Worm (Caenorhabditis elegans): ENCODE results near the gene ZK512.8.

Gene ZK512.8

ce11 chrIII:9125789-9126304, 20.0 kb upstream of the ZK512.8 start, which contains the start of gene sec-16A.1 (continued):
- TF ChIP-seq sma-9 (GFP tag; optimal IDR thresholded peaks at IDR 0.05) (peak; percentile 32), sma-9 (tag; optimal IDR thresholded peaks at IDR 0.05) (no peak), mdl-1 (tag; optimal IDR thresholded peaks at IDR 0.05) (no peak), nhr-77 (tag; optimal IDR thresholded peaks at IDR 0.05) (no peak), elt-3 (tag; optimal IDR thresholded peaks at IDR 0.05) (no peak), lsy-2 (tag; optimal IDR thresholded peaks at IDR 0.05) (peak in 1 of 2 experiments; percentile 49), nhr-21 (tag; optimal IDR thresholded peaks at IDR 0.05) (no peak), nhr-10 (tag; optimal IDR thresholded peaks at IDR 0.05) (no peak), nhr-25 (tag; optimal IDR thresholded peaks at IDR 0.05) (no peak), ceh-16 (tag; optimal IDR thresholded peaks at IDR 0.05) (no peak), ZK546.5 (tag; optimal IDR thresholded peaks at IDR 0.05) (no peak), nhr-6 (tag; optimal IDR thresholded peaks at IDR 0.05) (no peak), sem-4 (tag; optimal IDR thresholded peaks at IDR 0.05) (no peak), nhr-23 (tag; optimal IDR thresholded peaks at IDR 0.05) (no peak), ceh-82 (tag; optimal IDR thresholded peaks at IDR 0.05) (no peak), F13H6.1 (tag; optimal IDR thresholded peaks at IDR 0.05) (no peak)

ce11 chrIII:9130588-9130987, 15.3 kb upstream of the ZK512.8 start, which contains the start of gene ZK512.10:
Gene ZK512.10, plus strand, starts transcription at chrIII:9130888.
- TF ChIP-seq lin-13 (GFP tag; optimal IDR thresholded peaks at IDR 0.05) = no peak
- no peak for TF ChIP-seq lin-39 (tag; optimal IDR thresholded peaks at IDR 0.05)
- TF ChIP-seq nhr-12 (tag; optimal IDR thresholded peaks at IDR 0.05) = no peak
- no peak for TF ChIP-seq ceh-82 (tag; optimal IDR thresholded peaks at IDR 0.05)
- no peak for TF ChIP-seq dmd-4 (tag; optimal IDR thresholded peaks at IDR 0.05)
- no peak for TF ChIP-seq C34F6.9 (tag; optimal IDR thresholded peaks at IDR 0.05)
- no peak for TF ChIP-seq nhr-10 (tag; optimal IDR thresholded peaks at IDR 0.05)
- TF ChIP-seq nhr-25 (tag; optimal IDR thresholded peaks at IDR 0.05) = no peak
- no peak for TF ChIP-seq unc-39 (tag; optimal IDR thresholded peaks at IDR 0.05)
- no peak for TF ChIP-seq blmp-1 (tag; optimal IDR thresholded peaks at IDR 0.05; ENCODE audit: insufficient read depth)
- TF ChIP-seq alr-1 (tag; optimal IDR thresholded peaks at IDR 0.05) = no peak
- no peak for TF ChIP-seq nhr-77 (tag; optimal IDR thresholded peaks at IDR 0.05)
- TF ChIP-seq crh-2 (tag; optimal IDR thresholded peaks at IDR 0.05) = no peak
- TF ChIP-seq elt-3 (tag; optimal IDR thresholded peaks at IDR 0.05) = no peak
- no peak for TF ChIP-seq nhr-21 (tag; optimal IDR thresholded peaks at IDR 0.05)
- no peak for TF ChIP-seq fos-1 (tag; optimal IDR thresholded peaks at IDR 0.05)
- no peak for TF ChIP-seq egl-27 (tag; optimal IDR thresholded peaks at IDR 0.05)
- no peak for TF ChIP-seq nhr-237 (tag; optimal IDR thresholded peaks at IDR 0.05)
- no peak for TF ChIP-seq unc-55 (GFP tag; optimal IDR thresholded peaks at IDR 0.05)

ce11 chrIII:9136587-9136986, 9.3 kb upstream of the ZK512.8 start, which contains the start of gene eat-4:
Gene eat-4, plus strand, starts transcription at chrIII:9136887.
- TF ChIP-seq nhr-6 (tag; optimal IDR thresholded peaks at IDR 0.05) (no peak), unc-55 (GFP tag; optimal IDR thresholded peaks at IDR 0.05) (peak; percentile 2), lsy-2 (tag; optimal IDR thresholded peaks at IDR 0.05) (no peak), sma-9 (GFP tag; optimal IDR thresholded peaks at IDR 0.05) (no peak), sma-9 (tag; optimal IDR thresholded peaks at IDR 0.05) (no peak), aly-2 (tag; optimal IDR thresholded peaks at IDR 0.05) (no peak), nhr-25 (tag; optimal IDR thresholded peaks at IDR 0.05) (no peak), blmp-1 (tag; optimal IDR thresholded peaks at IDR 0.05; ENCODE audit: insufficient read depth) (no peak)

- TF ChIP-seq nhr-23 (tag; optimal IDR thresholded peaks at IDR 0.05) (no peak), Y55F3AM.14 (GFP tag; optimal IDR thresholded peaks at IDR 0.05) (no peak), nhr-25 (tag; optimal IDR thresholded peaks at IDR 0.05) (no peak), aly-2 (tag; optimal IDR thresholded peaks at IDR 0.05) (no peak), ztf-4 (tag; optimal IDR thresholded peaks at IDR 0.05) (no peak), elt-1 (tag; optimal IDR thresholded peaks at IDR 0.05) (no peak), snpc-4 (tag; optimal IDR thresholded peaks at IDR 0.05) (no peak), mdl-1 (tag; optimal IDR thresholded peaks at IDR 0.05) (no peak), ceh-82 (tag; optimal IDR thresholded peaks at IDR 0.05) (no peak), nhr-129 (tag; optimal IDR thresholded peaks at IDR 0.05) (no peak), elt-3 (tag; optimal IDR thresholded peaks at IDR 0.05) (no peak), nhr-12 (tag; optimal IDR thresholded peaks at IDR 0.05) (no peak), nhr-6 (tag; optimal IDR thresholded peaks at IDR 0.05) (no peak)
Measured at ce11 chrIII:9138601-9139000, 7.3 kb upstream of the ZK512.8 start, which contains the start of gene ZK512.7. Gene ZK512.7, minus strand, starts transcription at chrIII:9138701.
